Worm (Caenorhabditis elegans) whole organism, L4 larva: ENCODE measurements around the gene slc-36.1.
A peak's percentile ranks its signal among the peaks of the same experiment; 100 is the strongest.

Experiments used
- D1046.2 ChIP-seq: fragments of 200-800 bp; sonication (Bioruptor generic); IDR thresholded peaks from 2 replicates; pipeline ENCODE4 v1.3.6; 2022; ENCODE audit warnings: missing genetic modification characterization, missing compliant biosample characterization
- F37D6.2 ChIP-seq: sonication (generic microtip); optimal IDR thresholded peaks from 2 replicates; lab custom pipeline; 2016; ENCODE audit warnings: mild to moderate bottlenecking, missing genetic modification characterization, missing compliant biosample characterization
- R02D3.7 ChIP-seq: fragments of 150-350 bp; sonication (generic microtip); optimal IDR thresholded peaks from 3 replicates; lab custom pipeline; 2014; ENCODE audit warnings: missing biosample characterization, missing genetic modification characterization
- Y105C5A.15 ChIP-seq: fragments of 200-800 bp; sonication (Bioruptor generic); IDR thresholded peaks from 2 replicates; pipeline ENCODE4 v1.3.6; 2022; ENCODE audit warnings: missing genetic modification characterization, missing compliant biosample characterization
- Y48G9A.11 ChIP-seq: fragments of 200-800 bp; sonication (Bioruptor generic); IDR thresholded peaks from 2 replicates; pipeline ENCODE4 v1.3.6; 2022; ENCODE audit warnings: missing genetic modification reagents, missing genetic modification characterization, missing compliant biosample characterization
- ceh-28 ChIP-seq: fragments of 150-350 bp; optimal IDR thresholded peaks from 2 replicates; lab custom pipeline; 2014; ENCODE audit warnings: missing biosample characterization, missing genetic modification reagents, missing genetic modification characterization
- ceh-32 ChIP-seq: sonication (generic microtip); optimal IDR thresholded peaks from 2 replicates; lab custom pipeline; 2016; ENCODE audit warnings: mild to moderate bottlenecking, missing genetic modification characterization, missing compliant biosample characterization; ENCODE audit not compliant: poor library complexity
- ceh-62 ChIP-seq: sonication (generic microtip); optimal IDR thresholded peaks from 2 replicates; lab custom pipeline; 2017; ENCODE audit warnings: missing biosample characterization, missing genetic modification characterization
- ces-1 ChIP-seq: fragments of 150-350 bp; sonication (generic microtip); optimal IDR thresholded peaks from 4 replicates; lab custom pipeline; 2014; ENCODE audit warnings: missing biosample characterization, missing genetic modification reagents, missing genetic modification characterization
- cey-2 ChIP-seq: sonication (generic microtip); optimal IDR thresholded peaks from 3 replicates; lab custom pipeline; 2017; ENCODE audit warnings: missing genetic modification characterization, mild to moderate bottlenecking, missing compliant biosample characterization, antibody characterized with exemption, borderline replicate concordance; ENCODE audit not compliant: insufficient read depth
- ctbp-1 ChIP-seq: fragments of 200-800 bp; sonication (Bioruptor generic); IDR thresholded peaks from 2 replicates; pipeline ENCODE4 v1.3.6; 2022; ENCODE audit warnings: missing genetic modification reagents, missing genetic modification characterization, missing compliant biosample characterization
- daf-12 ChIP-seq: fragments of 150-350 bp; optimal IDR thresholded peaks from 2 replicates; lab custom pipeline; 2014; ENCODE audit warnings: missing biosample characterization, missing genetic modification reagents, missing genetic modification characterization
- daf-16 ChIP-seq, 3 experiments: sonication (generic microtip); optimal IDR thresholded peaks; 2 replicates each; lab custom pipeline; 2016 to 2017; ENCODE audit warnings: missing genetic modification characterization in 3 of 3, missing genetic modification reagents in 3 of 3, mild to moderate bottlenecking in 2 of 3, missing compliant biosample characterization in 2 of 3, missing biosample characterization in 1 of 3, moderate library complexity in 1 of 3
- dmd-8 ChIP-seq: fragments of 200-800 bp; sonication (Bioruptor generic); IDR thresholded peaks from 2 replicates; pipeline ENCODE4 v1.3.6; 2022; ENCODE audit warnings: missing genetic modification characterization, missing compliant biosample characterization
- egl-27 ChIP-seq: sonication (generic microtip); optimal IDR thresholded peaks from 3 replicates; lab custom pipeline; 2017; ENCODE audit warnings: missing biosample characterization, missing genetic modification reagents, missing genetic modification characterization
- fkh-10 ChIP-seq: fragments of 150-350 bp; optimal IDR thresholded peaks from 2 replicates; lab custom pipeline; 2014; ENCODE audit warnings: missing biosample characterization, missing genetic modification reagents, missing genetic modification characterization
- fos-1 ChIP-seq: fragments of 150-350 bp; optimal IDR thresholded peaks from 2 replicates; lab custom pipeline; 2014; ENCODE audit warnings: missing biosample characterization, missing genetic modification characterization
- hlh-30 ChIP-seq: sonication (generic microtip); optimal IDR thresholded peaks from 2 replicates; lab custom pipeline; 2017; ENCODE audit warnings: antibody characterized with exemption, mild to moderate bottlenecking, missing genetic modification characterization, missing compliant biosample characterization; ENCODE audit not compliant: insufficient read depth
- hmg-1.1 ChIP-seq: fragments of 200-800 bp; sonication (Bioruptor generic); IDR thresholded peaks from 2 replicates; pipeline ENCODE4 v1.3.6; 2022; ENCODE audit warnings: missing genetic modification reagents, missing genetic modification characterization, missing compliant biosample characterization
- lin-13 ChIP-seq: fragments of 150-350 bp; optimal IDR thresholded peaks from 2 replicates; lab custom pipeline; 2014; ENCODE audit warnings: missing biosample characterization, missing genetic modification reagents, missing genetic modification characterization
- lin-38 ChIP-seq: fragments of 200-800 bp; sonication (Bioruptor generic); IDR thresholded peaks from 2 replicates; pipeline ENCODE4 v1.3.6; 2022; ENCODE audit warnings: missing genetic modification reagents, missing genetic modification characterization, missing compliant biosample characterization
- lin-39 ChIP-seq: fragments of 150-350 bp; optimal IDR thresholded peaks from 2 replicates; lab custom pipeline; 2014; ENCODE audit warnings: missing biosample characterization, missing genetic modification reagents, missing genetic modification characterization
- lir-3 ChIP-seq: sonication (generic microtip); optimal IDR thresholded peaks from 2 replicates; lab custom pipeline; 2016; ENCODE audit warnings: mild to moderate bottlenecking, missing genetic modification characterization, missing compliant biosample characterization
- madf-9 ChIP-seq: fragments of 200-800 bp; sonication (Bioruptor generic); conservative IDR thresholded peaks from 2 replicates; pipeline ENCODE4 v1.3.6; 2022; ENCODE audit warnings: missing genetic modification reagents, missing genetic modification characterization, missing compliant biosample characterization
- mes-2 ChIP-seq: sonication (generic microtip); optimal IDR thresholded peaks from 2 replicates; lab custom pipeline; 2016; ENCODE audit warnings: missing genotype, mild to moderate bottlenecking, missing genetic modification characterization, missing compliant biosample characterization; ENCODE audit not compliant: poor library complexity, severe bottlenecking
- nhr-111 ChIP-seq: fragments of 200-800 bp; sonication (Bioruptor generic); optimal IDR thresholded peaks from 2 replicates; lab custom pipeline; 2018; ENCODE audit warnings: mild to moderate bottlenecking, missing genetic modification characterization, missing compliant biosample characterization
- nhr-25 ChIP-seq: sonication (generic microtip); optimal IDR thresholded peaks from 2 replicates; lab custom pipeline; 2017; ENCODE audit warnings: missing genetic modification characterization, mild to moderate bottlenecking, missing compliant biosample characterization, antibody characterized with exemption, moderate library complexity, borderline replicate concordance; ENCODE audit not compliant: insufficient read depth
- nhr-28 ChIP-seq: fragments of 150-350 bp; optimal IDR thresholded peaks from 2 replicates; lab custom pipeline; 2014; ENCODE audit warnings: missing biosample characterization, missing genetic modification characterization
- nhr-42 ChIP-seq: fragments of 200-800 bp; sonication (Bioruptor generic); IDR thresholded peaks from 2 replicates; pipeline ENCODE4 v1.3.6; 2022; ENCODE audit warnings: missing genetic modification characterization, missing compliant biosample characterization
- nhr-77 ChIP-seq: fragments of 150-350 bp; optimal IDR thresholded peaks from 2 replicates; lab custom pipeline; 2014; ENCODE audit warnings: missing biosample characterization, missing genetic modification characterization
- pha-4 ChIP-seq, 2 experiments: fragments of 150-350 bp in 1 of 2; fragments of 200-800 bp in 1 of 2; sonication (Bioruptor generic) in 1 of 2; IDR thresholded peaks in 1 of 2; optimal IDR thresholded peaks in 1 of 2; 2 replicates each; pipeline versions ENCODE4 v1.3.6 to Lab custom; 2014 to 2022; ENCODE audit warnings: missing genetic modification characterization in 2 of 2, missing genetic modification reagents in 2 of 2, missing biosample characterization in 1 of 2, missing compliant biosample characterization in 1 of 2
- php-3 ChIP-seq: fragments of 200-800 bp; sonication (Bioruptor generic); IDR thresholded peaks from 2 replicates; pipeline ENCODE4 v1.3.6; 2022; ENCODE audit warnings: missing genetic modification reagents, missing genetic modification characterization, missing compliant biosample characterization
- rbr-2 ChIP-seq: sonication (generic microtip); optimal IDR thresholded peaks from 2 replicates; lab custom pipeline; 2016; ENCODE audit warnings: missing genotype, missing genetic modification characterization, missing compliant biosample characterization
- sdz-12 ChIP-seq: fragments of 200-800 bp; sonication (Bioruptor generic); optimal IDR thresholded peaks from 2 replicates; lab custom pipeline; 2018; ENCODE audit warnings: mild to moderate bottlenecking, missing genetic modification characterization, missing compliant biosample characterization
- set-16 ChIP-seq: fragments of 200-800 bp; sonication (Bioruptor generic); IDR thresholded peaks from 2 replicates; pipeline ENCODE4 v1.3.6; 2022; ENCODE audit warnings: missing genetic modification reagents, missing genetic modification characterization, missing compliant biosample characterization
- snpc-1.2 ChIP-seq: fragments of 200-800 bp; sonication (Bioruptor generic); IDR thresholded peaks from 2 replicates; pipeline ENCODE4 v1.3.6; 2022; ENCODE audit warnings: missing genetic modification reagents, missing genetic modification characterization, missing compliant biosample characterization
- spr-3 ChIP-seq: fragments of 200-800 bp; sonication (Bioruptor generic); optimal IDR thresholded peaks from 2 replicates; lab custom pipeline; 2018; ENCODE audit warnings: mild to moderate bottlenecking, missing genetic modification characterization, missing compliant biosample characterization
- unc-130 ChIP-seq: sonication (generic microtip); optimal IDR thresholded peaks from 2 replicates; lab custom pipeline; 2016; ENCODE audit warnings: missing genetic modification reagents, missing genetic modification characterization, missing compliant biosample characterization
- unc-62 ChIP-seq, 3 experiments: fragments of 150-350 bp in 1 of 3; sonication (generic microtip); optimal IDR thresholded peaks in 2 of 3; peaks in 1 of 3; 1 replicate in 1 of 3; 2 replicates in 2 of 3; lab custom pipeline; 2014 to 2017; ENCODE audit warnings: missing biosample characterization in 3 of 3, missing genetic modification characterization in 3 of 3, missing genetic modification reagents in 3 of 3, missing genotype in 1 of 3
- zag-1 ChIP-seq: fragments of 150-350 bp; optimal IDR thresholded peaks from 2 replicates; lab custom pipeline; 2014; ENCODE audit warnings: missing biosample characterization, missing genetic modification characterization
- zip-11 ChIP-seq: fragments of 200-800 bp; sonication (Bioruptor generic); IDR thresholded peaks from 2 replicates; pipeline ENCODE4 v1.3.6; 2022; ENCODE audit warnings: missing genetic modification characterization, missing compliant biosample characterization

The slc-36.1 gene

DNA sequence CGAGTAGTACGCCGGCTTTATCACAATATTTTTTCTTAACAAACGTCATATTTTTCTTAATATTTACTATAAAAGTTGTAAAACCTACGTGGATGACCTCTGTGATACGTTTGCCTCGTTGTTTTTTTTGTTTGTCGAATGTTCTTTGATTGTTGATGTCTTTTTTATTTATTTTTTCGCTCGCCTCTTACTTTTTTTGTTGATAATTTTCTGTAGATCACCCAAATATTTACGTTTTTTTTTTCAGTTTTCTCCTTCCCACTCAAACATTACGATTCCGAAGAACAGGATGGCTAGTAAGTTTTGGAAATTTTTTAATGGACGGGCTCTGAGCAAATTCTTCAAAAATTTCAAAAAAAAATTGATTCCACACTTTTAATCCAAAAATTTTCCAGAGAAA lies 47.0 kb upstream of the slc-36.1 start:
- TF ChIP-seq ctbp-1 (GFP tag; lab: Robert Waterston, UW), result no peak
- TF ChIP-seq daf-16 (GFP tag; optimal IDR thresholded peaks at IDR 0.05; lab: Kevin White, UChicago), result peak in 1 of 2 experiments; percentile 2
- TF ChIP-seq daf-16 (tag; optimal IDR thresholded peaks at IDR 0.05; lab: Kevin White, UChicago), result peak; percentile 40
- 0 out of 2 replicates have a peak, but pooled peaks have one; percentile 20 for TF ChIP-seq lin-38

DNA sequence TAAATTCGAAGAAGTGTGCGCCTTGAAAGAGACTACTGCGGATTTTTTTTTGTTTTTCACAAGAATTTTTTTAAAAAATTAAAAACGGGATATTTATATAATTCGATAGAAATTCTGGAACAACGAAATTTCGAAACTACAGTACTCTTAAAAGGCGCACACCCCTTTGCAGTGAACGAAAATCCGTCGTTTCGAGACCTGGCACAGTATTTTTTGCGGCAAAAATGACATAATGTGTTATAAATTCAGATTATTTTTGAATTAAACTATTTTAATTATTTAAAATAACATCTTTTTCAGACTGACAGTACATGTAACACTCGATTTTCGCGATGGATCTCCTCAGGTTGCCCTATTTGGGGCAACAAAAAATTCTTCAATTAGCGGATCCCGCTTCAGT lies 44.3 kb upstream of the slc-36.1 start, which contains the start of gene F56A8.4:
F56A8.4 (plus strand) TSS at position 301 of the 400 bp plus-strand sequence.
- TF ChIP-seq dmd-8 (GFP tag; lab: Robert Waterston, UW) (no peak), nhr-111 (GFP tag; lab: Kevin White, UChicago) (no peak), unc-130 (GFP tag; lab: Kevin White, UChicago) (no peak), mes-2 (tag; lab: Kevin White, UChicago) (no peak), madf-9 (GFP tag; lab: Robert Waterston, UW) (no peak), R02D3.7 (tag; lab: Kevin White, UChicago) (no peak), F37D6.2 (no peak), daf-12 (tag; lab: Kevin White, UChicago) (no peak), hmg-1.1 (no peak)

DNA sequence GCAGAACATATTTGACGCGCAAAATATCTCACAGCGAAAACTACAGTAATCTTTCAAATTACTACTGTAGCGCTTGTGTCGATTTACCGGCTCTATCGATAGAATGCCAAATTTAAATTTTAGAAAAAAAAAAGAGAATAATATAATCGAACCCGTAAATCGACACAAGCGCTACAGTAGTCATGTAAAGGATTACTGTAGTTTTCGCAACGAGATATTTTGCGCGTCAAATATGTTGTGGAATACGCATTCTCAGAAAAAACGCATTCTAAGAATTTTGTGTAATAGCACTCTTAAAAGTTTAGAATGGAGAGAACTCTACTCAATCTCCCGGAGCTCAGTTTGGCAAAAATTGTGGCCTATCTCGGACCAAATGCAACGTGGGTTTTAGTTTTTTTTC lies 41.7 kb upstream of the slc-36.1 start, which contains the start of gene F56A8.5:
F56A8.5 (plus strand) TSS at position 301 of the 400 bp plus-strand sequence.
- TF ChIP-seq F37D6.2, result no peak
- no peak for TF ChIP-seq egl-27 (tag; lab: Kevin White, UChicago)
- no peak for TF ChIP-seq ces-1
- TF ChIP-seq nhr-25 (tag; lab: Kevin White, UChicago), result no peak
- TF ChIP-seq cey-2 (tag; lab: Kevin White, UChicago), result no peak
- TF ChIP-seq fos-1 (tag; lab: Kevin White, UChicago), result no peak
- no peak for TF ChIP-seq rbr-2 (tag; lab: Kevin White, UChicago)
- no peak for TF ChIP-seq ceh-28 (tag; lab: Kevin White, UChicago)
- TF ChIP-seq Y48G9A.11 (GFP tag; lab: Robert Waterston, UW), result no peak
- TF ChIP-seq php-3, result no peak

DNA sequence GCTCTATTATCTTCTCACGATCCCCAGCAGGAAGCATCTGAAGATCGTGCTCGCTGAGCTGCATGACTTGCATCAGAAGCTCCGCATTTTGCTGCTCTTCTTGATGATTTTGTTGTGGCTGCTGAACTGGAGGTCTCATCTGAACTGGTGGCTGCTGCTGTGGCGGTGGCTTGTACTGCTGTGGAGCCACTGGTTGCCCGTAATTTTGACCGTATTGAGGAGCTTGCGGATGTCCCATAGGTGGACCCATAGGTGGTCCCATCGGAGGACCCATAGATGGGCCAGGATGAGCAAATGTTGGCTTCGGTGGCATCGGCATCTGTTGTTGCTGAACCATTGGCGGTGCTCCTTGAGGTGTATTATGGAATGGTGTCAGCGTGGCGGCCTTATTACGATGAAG lies 40.3 kb upstream of the slc-36.1 start:
- TF ChIP-seq unc-62 (GFP tag; optimal IDR thresholded peaks at IDR 0.05 in 1 of 2; lab: Kevin White, UChicago), result peak in 1 of 2 experiments; percentile 28
- TF ChIP-seq unc-62 (tag; optimal IDR thresholded peaks at IDR 0.05; lab: Kevin White, UChicago), result no peak
- TF ChIP-seq php-3, result 0 out of 2 replicates have a peak, but pooled peaks have one; percentile 8
- TF ChIP-seq set-16 (GFP tag; lab: Robert Waterston, UW), result peak; percentile 57
- TF ChIP-seq nhr-42 (GFP tag; lab: Robert Waterston, UW), result no peak

DNA sequence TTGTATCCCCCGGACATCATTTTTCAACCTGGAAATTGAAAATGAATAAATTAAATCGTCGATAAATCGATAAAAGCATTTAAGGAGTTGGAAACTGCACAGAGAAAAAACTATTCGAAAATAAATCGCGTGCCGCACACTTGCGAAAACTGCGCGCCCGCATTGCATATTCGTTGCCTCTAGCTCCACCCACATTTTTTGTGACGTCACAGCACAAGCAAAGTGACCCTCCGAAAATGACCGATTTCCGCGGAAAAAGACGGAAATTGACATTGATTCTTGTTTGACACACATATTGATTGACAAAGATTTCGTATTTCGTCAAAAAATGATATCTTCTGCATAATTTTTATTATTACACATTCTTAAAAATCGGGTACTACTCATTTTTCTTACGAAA lies 38.4 kb upstream of the slc-36.1 start, which contains the start of gene cpf-2:
cpf-2 (minus strand) TSS at position 28 of the 400 bp plus-strand sequence.
- TF ChIP-seq lin-13 (GFP tag; lab: Kevin White, UChicago), result peak; percentile 32
- TF ChIP-seq nhr-77, result no peak
- no peak for TF ChIP-seq zip-11 (GFP tag; lab: Robert Waterston, UW)
- no peak for TF ChIP-seq snpc-1.2 (GFP tag; lab: Robert Waterston, UW)
- TF ChIP-seq ceh-62 (tag; lab: Kevin White, UChicago), result no peak
- no peak for TF ChIP-seq Y105C5A.15 (GFP tag; lab: Robert Waterston, UW)
- TF ChIP-seq set-16 (GFP tag; lab: Robert Waterston, UW), result no peak
- TF ChIP-seq spr-3, result no peak
- TF ChIP-seq fkh-10 (GFP tag; lab: Kevin White, UChicago), result peak; percentile 40
- no peak for TF ChIP-seq php-3
- TF ChIP-seq sdz-12 (GFP tag; lab: Kevin White, UChicago), result no peak
- TF ChIP-seq pha-4 (GFP tag; IDR thresholded peaks at IDR 0.05; lab: Robert Waterston, UW), result 0 out of 2 replicates have a peak, but pooled peaks have one; percentile 24
- no peak for TF ChIP-seq pha-4 (tag; optimal IDR thresholded peaks at IDR 0.05; lab: Kevin White, UChicago)
- TF ChIP-seq hlh-30 (tag; lab: Kevin White, UChicago), result peak; percentile 45
- peak; percentile 58 for TF ChIP-seq unc-130 (GFP tag; lab: Kevin White, UChicago)
- no peak for TF ChIP-seq nhr-28 (tag; lab: Kevin White, UChicago)
- no peak for TF ChIP-seq D1046.2 (GFP tag; lab: Robert Waterston, UW)
- TF ChIP-seq ceh-32 (tag; lab: Kevin White, UChicago), result no peak
- TF ChIP-seq lir-3 (tag; lab: Kevin White, UChicago), result no peak
- TF ChIP-seq lin-39 (tag; lab: Kevin White, UChicago), result no peak
- peak; percentile 78 for TF ChIP-seq hmg-1.1
- TF ChIP-seq zag-1 (tag; lab: Kevin White, UChicago), result no peak
